Worm (Caenorhabditis elegans): ENCODE results near the gene Y50D4A.10.

- TF ChIP-seq snpc-4 (tag; optimal IDR thresholded peaks at IDR 0.05) (no peak), fos-1 (tag; optimal IDR thresholded peaks at IDR 0.05) (no peak), aly-2 (tag; optimal IDR thresholded peaks at IDR 0.05) (no peak), ama-1 (optimal IDR thresholded peaks at IDR 0.05) (no peak), nhr-85 (tag) (no peak), ztf-4 (tag; optimal IDR thresholded peaks at IDR 0.05) (no peak), swsn-7 (tag; optimal IDR thresholded peaks at IDR 0.05) (no peak), C04F5.9 (tag; optimal IDR thresholded peaks at IDR 0.05) (no peak), lsy-2 (tag; optimal IDR thresholded peaks at IDR 0.05) (no peak), nhr-12 (tag; optimal IDR thresholded peaks at IDR 0.05) (no peak), efl-1 (optimal IDR thresholded peaks at IDR 0.05) (no peak), efl-1 (GFP tag; optimal IDR thresholded peaks at IDR 0.05 in 1 of 2) (no peak), pqm-1 (tag; optimal IDR thresholded peaks at IDR 0.05) (no peak)
These were observed 23.8 kb upstream of the Y50D4A.10 start for ce11 chrV:1244021-1244708.

Data from whole organism, L1 larva.